Worm (Caenorhabditis elegans) whole organism, young adult: Measurements from ENCODE around the gene F20D6.1.

Experiments used
- B0019.2 ChIP-seq: fragments of 200-800 bp; sonication (Bioruptor generic); conservative IDR thresholded peaks from 2 replicates; pipeline ENCODE4 v1.3.6; 2022; ENCODE audit warnings: missing genetic modification reagents, missing genetic modification characterization, missing compliant biosample characterization
- B0035.1 ChIP-seq: sonication (generic microtip); optimal IDR thresholded peaks from 2 replicates; lab custom pipeline; 2016; ENCODE audit warnings: missing genetic modification characterization, mild to moderate bottlenecking, missing compliant biosample characterization, missing genotype, missing genetic modification reagents
- B0261.1 ChIP-seq: sonication (generic microtip); optimal IDR thresholded peaks from 2 replicates; lab custom pipeline; 2016; ENCODE audit warnings: mild to moderate bottlenecking, missing genetic modification characterization, moderate library complexity, missing compliant biosample characterization
- D2030.7 ChIP-seq: fragments of 200-800 bp; sonication (Bioruptor generic); IDR thresholded peaks from 2 replicates; pipeline ENCODE4 v1.3.6; 2022; ENCODE audit warnings: missing genetic modification reagents, missing genetic modification characterization, missing compliant biosample characterization
- F10E7.11 ChIP-seq: sonication (generic microtip); optimal IDR thresholded peaks from 2 replicates; lab custom pipeline; 2017; ENCODE audit warnings: mild to moderate bottlenecking, missing genetic modification characterization, moderate library complexity, missing compliant biosample characterization
- F23B12.7 ChIP-seq: sonication (generic microtip); optimal IDR thresholded peaks from 2 replicates; lab custom pipeline; 2017; ENCODE audit warnings: missing genetic modification characterization, mild to moderate bottlenecking, missing compliant biosample characterization, antibody characterized with exemption, moderate library complexity; ENCODE audit not compliant: insufficient read depth
- F39B2.1 ChIP-seq: fragments of 200-800 bp; sonication (Bioruptor generic); IDR thresholded peaks from 2 replicates; pipeline ENCODE4 v1.3.6; 2022; ENCODE audit warnings: missing genetic modification reagents, missing genetic modification characterization, missing compliant biosample characterization
- F55B11.4 ChIP-seq: sonication (generic microtip); optimal IDR thresholded peaks from 2 replicates; lab custom pipeline; 2016; ENCODE audit warnings: missing compliant biosample characterization, missing genetic modification characterization, borderline replicate concordance; ENCODE audit not compliant: insufficient read depth
- T07F8.4 ChIP-seq: sonication (generic microtip); optimal IDR thresholded peaks from 2 replicates; lab custom pipeline; 2016; ENCODE audit warnings: mild to moderate bottlenecking, missing genetic modification characterization, moderate library complexity, missing compliant biosample characterization
- Y53G8AR.9 ChIP-seq: fragments of 200-800 bp; sonication (Bioruptor generic); conservative IDR thresholded peaks from 2 replicates; pipeline ENCODE4 v1.3.6; 2022; ENCODE audit warnings: missing genetic modification reagents, missing genetic modification characterization, missing compliant biosample characterization
- Y56A3A.18 ChIP-seq: fragments of 200-800 bp; sonication (Bioruptor generic); IDR thresholded peaks from 2 replicates; pipeline ENCODE4 v1.3.6; 2022; ENCODE audit warnings: missing genetic modification reagents, missing genetic modification characterization, missing compliant biosample characterization
- ZK185.1 ChIP-seq: sonication (generic microtip); optimal IDR thresholded peaks from 2 replicates; lab custom pipeline; 2016; ENCODE audit warnings: mild to moderate bottlenecking, missing genetic modification characterization, missing compliant biosample characterization; ENCODE audit not compliant: poor library complexity, severe bottlenecking
- atf-7 ChIP-seq: sonication (generic microtip); optimal IDR thresholded peaks from 2 replicates; lab custom pipeline; 2017; ENCODE audit warnings: mild to moderate bottlenecking, missing genetic modification characterization, missing compliant biosample characterization
- athp-1 ChIP-seq: sonication (generic microtip); optimal IDR thresholded peaks from 2 replicates; lab custom pipeline; 2017; ENCODE audit warnings: mild to moderate bottlenecking, missing genetic modification characterization, missing compliant biosample characterization
- attf-5 ChIP-seq: fragments of 200-800 bp; sonication (Bioruptor generic); optimal IDR thresholded peaks from 2 replicates; lab custom pipeline; 2018; ENCODE audit warnings: mild to moderate bottlenecking, missing genetic modification characterization, missing compliant biosample characterization
- ceh-27 ChIP-seq: fragments of 200-800 bp; sonication (Bioruptor generic); optimal IDR thresholded peaks from 2 replicates; lab custom pipeline; 2018; ENCODE audit warnings: mild to moderate bottlenecking, missing genetic modification characterization, moderate library complexity, missing compliant biosample characterization
- ceh-58 ChIP-seq: fragments of 200-800 bp; sonication (Bioruptor generic); IDR thresholded peaks from 2 replicates; pipeline ENCODE4 v1.3.6; 2022; ENCODE audit warnings: missing genetic modification characterization, missing compliant biosample characterization
- die-1 ChIP-seq: sonication (generic microtip); optimal IDR thresholded peaks from 2 replicates; lab custom pipeline; 2016; ENCODE audit warnings: missing genotype, mild to moderate bottlenecking, missing genetic modification characterization, missing compliant biosample characterization
- dpff-1 ChIP-seq: sonication (generic microtip); optimal IDR thresholded peaks from 2 replicates; lab custom pipeline; 2017; ENCODE audit warnings: mild to moderate bottlenecking, missing genetic modification characterization, missing compliant biosample characterization
- egl-44 ChIP-seq: fragments of 200-800 bp; sonication (Bioruptor generic); IDR thresholded peaks from 2 replicates; pipeline ENCODE4 v1.3.6; 2022; ENCODE audit warnings: missing genetic modification reagents, missing genetic modification characterization, missing compliant biosample characterization
- hsf-1 ChIP-seq: fragments of 200-800 bp; sonication (Bioruptor generic); IDR thresholded peaks from 2 replicates; pipeline ENCODE4 v1.3.6; 2022; ENCODE audit warnings: missing genetic modification reagents, missing genetic modification characterization, missing compliant biosample characterization
- let-526 ChIP-seq: fragments of 200-800 bp; sonication (Bioruptor generic); IDR thresholded peaks from 2 replicates; pipeline ENCODE4 v1.3.6; 2022; ENCODE audit warnings: missing genetic modification reagents, missing genetic modification characterization, missing compliant biosample characterization
- let-607 ChIP-seq, 2 experiments: fragments of 200-800 bp in 1 of 2; sonication (Bioruptor generic) in 1 of 2; sonication (generic microtip) in 1 of 2; optimal IDR thresholded peaks; 2 replicates each; lab custom pipeline; 2016 to 2018; ENCODE audit warnings: mild to moderate bottlenecking in 2 of 2, missing compliant biosample characterization in 2 of 2, missing genetic modification characterization in 2 of 2, moderate library complexity in 2 of 2, missing genotype in 1 of 2
- lin-40 ChIP-seq: sonication (generic microtip); optimal IDR thresholded peaks from 2 replicates; lab custom pipeline; 2016; ENCODE audit warnings: missing genetic modification characterization, mild to moderate bottlenecking, missing compliant biosample characterization, missing genotype, missing genetic modification reagents
- lir-1 ChIP-seq: fragments of 200-800 bp; sonication (Bioruptor generic); conservative IDR thresholded peaks from 2 replicates; pipeline ENCODE4 v1.3.6; 2022; ENCODE audit warnings: missing genetic modification reagents, missing genetic modification characterization, missing compliant biosample characterization
- madf-3 ChIP-seq: fragments of 200-800 bp; sonication (Bioruptor generic); IDR thresholded peaks from 2 replicates; pipeline ENCODE4 v1.3.6; 2022; ENCODE audit warnings: missing genetic modification reagents, missing genetic modification characterization, missing compliant biosample characterization
- madf-8 ChIP-seq: fragments of 200-800 bp; sonication (Bioruptor generic); conservative IDR thresholded peaks from 2 replicates; pipeline ENCODE4 v1.3.6; 2022; ENCODE audit warnings: missing genetic modification reagents, missing genetic modification characterization, missing compliant biosample characterization
- mxl-1 ChIP-seq: sonication (generic microtip); optimal IDR thresholded peaks from 2 replicates; lab custom pipeline; 2016; ENCODE audit warnings: missing genetic modification characterization, missing compliant biosample characterization
- nfya-1 ChIP-seq: sonication (generic microtip); optimal IDR thresholded peaks from 2 replicates; lab custom pipeline; 2017; ENCODE audit warnings: antibody characterized with exemption, missing compliant biosample characterization, missing genetic modification characterization, borderline replicate concordance; ENCODE audit not compliant: insufficient read depth
- nfyb-1 ChIP-seq: fragments of 200-800 bp; sonication (Bioruptor generic); IDR thresholded peaks from 2 replicates; pipeline ENCODE4 v1.3.6; 2022; ENCODE audit warnings: missing genetic modification reagents, missing genetic modification characterization, missing compliant biosample characterization
- nhr-120 ChIP-seq: fragments of 200-800 bp; sonication (Bioruptor generic); IDR thresholded peaks from 2 replicates; pipeline ENCODE4 v1.3.6; 2022; ENCODE audit warnings: missing genetic modification characterization, missing compliant biosample characterization
- nhr-80 ChIP-seq: sonication (generic microtip); optimal IDR thresholded peaks from 2 replicates; lab custom pipeline; 2016; ENCODE audit warnings: missing genetic modification characterization, missing compliant biosample characterization
- pbrm-1 ChIP-seq: fragments of 200-800 bp; sonication (Bioruptor generic); IDR thresholded peaks from 2 replicates; pipeline ENCODE4 v1.3.6; 2022; ENCODE audit warnings: missing genetic modification reagents, missing genetic modification characterization, missing compliant biosample characterization
- rcor-1 ChIP-seq: fragments of 200-800 bp; sonication (Bioruptor generic); IDR thresholded peaks from 2 replicates; pipeline ENCODE4 v1.3.6; 2022; ENCODE audit warnings: missing genetic modification reagents, missing genetic modification characterization, missing compliant biosample characterization
- snpc-3.4 ChIP-seq: sonication (generic microtip); optimal IDR thresholded peaks from 2 replicates; lab custom pipeline; 2017; ENCODE audit warnings: missing genetic modification characterization, mild to moderate bottlenecking, missing compliant biosample characterization, antibody characterized with exemption, moderate library complexity, missing genotype, missing genetic modification reagents
- somi-1 ChIP-seq: fragments of 200-800 bp; sonication (Bioruptor generic); optimal IDR thresholded peaks from 2 replicates; lab custom pipeline; 2018; ENCODE audit warnings: mild to moderate bottlenecking, missing genetic modification characterization, missing compliant biosample characterization
- tlf-1 ChIP-seq: fragments of 200-800 bp; sonication (Bioruptor generic); optimal IDR thresholded peaks from 2 replicates; lab custom pipeline; 2018; ENCODE audit warnings: mild to moderate bottlenecking, missing genetic modification characterization, missing compliant biosample characterization
- ztf-18 ChIP-seq: sonication (generic microtip); optimal IDR thresholded peaks from 2 replicates; lab custom pipeline; 2016; ENCODE audit warnings: missing genotype, mild to moderate bottlenecking, missing genetic modification characterization, missing compliant biosample characterization
- ztf-25 ChIP-seq: fragments of 200-800 bp; sonication (Bioruptor generic); IDR thresholded peaks from 2 replicates; pipeline ENCODE4 v1.3.6; 2022; ENCODE audit warnings: missing genetic modification reagents, missing genetic modification characterization, missing compliant biosample characterization
- ztf-6 ChIP-seq: fragments of 200-800 bp; sonication (Bioruptor generic); IDR thresholded peaks from 2 replicates; pipeline ENCODE4 v1.3.6; 2022; ENCODE audit warnings: missing genetic modification reagents, missing genetic modification characterization, missing compliant biosample characterization

Gene F20D6.1

ce11 chrV:8235331-8235730 is 44.8 kb downstream of the F20D6.1 start (continued):
- TF ChIP-seq Y53G8AR.9 (GFP tag; lab: Robert Waterston, UW) (no peak), B0035.1 (no peak), madf-8 (GFP tag; lab: Robert Waterston, UW) (no peak), nfyb-1 (GFP tag; lab: Robert Waterston, UW) (peak; percentile 72; the same call in 1 of the 2 replicates), rcor-1 (GFP tag; lab: Robert Waterston, UW) (peak; percentile 38; the same call in 1 of the 2 replicates), F39B2.1 (GFP tag; lab: Robert Waterston, UW) (no peak), B0261.1 (tag; lab: Kevin White, UChicago) (peak; percentile 77), D2030.7 (GFP tag; lab: Robert Waterston, UW) (peak; percentile 54), nhr-80 (peak; percentile 36), T07F8.4 (tag; lab: Kevin White, UChicago) (peak; percentile 10), lin-40 (no peak), athp-1 (tag; lab: Kevin White, UChicago) (no peak), somi-1 (GFP tag; lab: Kevin White, UChicago) (no peak), B0019.2 (GFP tag; lab: Robert Waterston, UW) (no peak), F10E7.11 (no peak), ztf-6 (GFP tag; lab: Robert Waterston, UW) (no peak), egl-44 (no peak), atf-7 (tag; lab: Kevin White, UChicago) (no peak), F23B12.7 (tag; lab: Kevin White, UChicago) (peak; percentile 60), hsf-1 (GFP tag; lab: Robert Waterston, UW) (no peak), tlf-1 (no peak), pbrm-1 (GFP tag; lab: Robert Waterston, UW) (peak; percentile 78; the same call in 1 of the 2 replicates), ztf-25 (GFP tag; lab: Robert Waterston, UW) (no peak), mxl-1 (tag; lab: Kevin White, UChicago) (no peak), attf-5 (no peak), ZK185.1 (tag; lab: Kevin White, UChicago) (peak; percentile 4), dpff-1 (tag; lab: Kevin White, UChicago) (no peak), let-607 (tag; optimal IDR thresholded peaks at IDR 0.05; lab: Kevin White, UChicago) (peak in 1 of 2 experiments; percentile 38), nfya-1 (tag; lab: Kevin White, UChicago) (no peak), ceh-27 (GFP tag; lab: Kevin White, UChicago) (peak; percentile 38), Y56A3A.18 (GFP tag; lab: Robert Waterston, UW) (0 out of 2 replicates have a peak, but pooled peaks have one; percentile 36), snpc-3.4 (tag; lab: Kevin White, UChicago) (peak; percentile 34), ceh-58 (GFP tag; lab: Robert Waterston, UW) (no peak), F55B11.4 (tag; lab: Kevin White, UChicago) (no peak), die-1 (peak; percentile 63), nhr-120 (GFP tag; lab: Robert Waterston, UW) (no peak), lir-1 (GFP tag; lab: Robert Waterston, UW) (no peak), let-526 (GFP tag; lab: Robert Waterston, UW) (no peak), ztf-18 (peak; percentile 43), madf-3 (0 out of 2 replicates have a peak, but pooled peaks have one; percentile 20)
